Fruit fly (Drosophila melanogaster) whole organism, embryonic: ENCODE data around the gene CG15548.

ENCODE experiments used
- Asciz ChIP-seq: fragments of 200-800 bp; sonication (Bioruptor generic); optimal IDR thresholded peaks from 2 replicates; lab custom pipeline; 2017; ENCODE audit warnings: missing biosample characterization, mild to moderate bottlenecking, missing genetic modification characterization, missing genetic modification reagents
- Atf6 ChIP-seq: fragments of 200-800 bp; sonication (Bioruptor generic); IDR thresholded peaks from 2 replicates; pipeline ENCODE4 v1.3.6; 2022; ENCODE audit warnings: missing biosample characterization, missing genetic modification characterization
- CG10979 ChIP-seq: fragments of 200-800 bp; sonication (Bioruptor generic); optimal IDR thresholded peaks from 2 replicates; lab custom pipeline; 2018; ENCODE audit warnings: missing biosample characterization, mild to moderate bottlenecking, missing genetic modification characterization, moderate library complexity
- CG11504 ChIP-seq: fragments of 200-800 bp; sonication (Bioruptor generic); optimal IDR thresholded peaks from 3 replicates; lab custom pipeline; 2019; ENCODE audit warnings: missing biosample characterization, mild to moderate bottlenecking, missing genetic modification characterization, moderate library complexity
- CG11723 ChIP-seq: fragments of 200-800 bp; sonication (Bioruptor generic); optimal IDR thresholded peaks from 2 replicates; lab custom pipeline; 2017; ENCODE audit warnings: missing biosample characterization, mild to moderate bottlenecking, missing genetic modification characterization
- CG12071 ChIP-seq: fragments of 200-800 bp; sonication (Bioruptor generic); optimal IDR thresholded peaks from 3 replicates; lab custom pipeline; 2018; ENCODE audit warnings: missing biosample characterization, mild to moderate bottlenecking, missing genetic modification characterization
- CG15514 ChIP-seq: fragments of 200-800 bp; sonication (Bioruptor generic); optimal IDR thresholded peaks from 3 replicates; lab custom pipeline; 2017; ENCODE audit warnings: missing biosample characterization, missing genetic modification characterization, mild to moderate bottlenecking, moderate library complexity, missing genetic modification reagents
- CG1602 ChIP-seq: fragments of 200-800 bp; sonication (Bioruptor generic); optimal IDR thresholded peaks from 3 replicates; lab custom pipeline; 2016; ENCODE audit warnings: missing biosample characterization, missing genetic modification characterization
- CG17568 ChIP-seq: fragments of 200-800 bp; sonication (Bioruptor generic); optimal IDR thresholded peaks from 2 replicates; lab custom pipeline; 2018; ENCODE audit warnings: missing biosample characterization, mild to moderate bottlenecking, missing genetic modification characterization, moderate library complexity
- CG17802 ChIP-seq: fragments of 200-800 bp; sonication (Bioruptor generic); optimal IDR thresholded peaks from 2 replicates; lab custom pipeline; 2018; ENCODE audit warnings: missing biosample characterization, mild to moderate bottlenecking, missing genetic modification characterization, moderate library complexity
- CG2129 ChIP-seq: fragments of 200-800 bp; sonication (Bioruptor generic); IDR thresholded peaks from 2 replicates; pipeline ENCODE4 v1.3.6; 2022; ENCODE audit warnings: missing biosample characterization, missing genetic modification characterization; ENCODE audit not compliant: partially characterized antibody
- CG32532 ChIP-seq: fragments of 200-800 bp; sonication (Bioruptor generic); IDR thresholded peaks from 2 replicates; pipeline ENCODE4 v1.3.6; 2022; ENCODE audit warnings: missing biosample characterization, missing genetic modification characterization
- CG32767 ChIP-seq: fragments of 200-800 bp; sonication (Bioruptor generic); IDR thresholded peaks from 2 replicates; pipeline ENCODE4 v1.3.6; 2022; ENCODE audit warnings: missing biosample characterization, missing genetic modification characterization
- CG3726 ChIP-seq: fragments of 200-800 bp; sonication (Bioruptor generic); IDR thresholded peaks from 3 replicates; pipeline ENCODE4, ENCODE4 v1.3.6; 2022; ENCODE audit warnings: missing biosample characterization, missing genetic modification characterization
- CG3847 ChIP-seq: fragments of 200-800 bp; sonication (Bioruptor generic); IDR thresholded peaks from 2 replicates; pipeline ENCODE4 v1.3.6; 2022; ENCODE audit warnings: missing biosample characterization, missing genetic modification characterization
- CG4404 ChIP-seq: fragments of 200-800 bp; sonication (Bioruptor generic); IDR thresholded peaks from 2 replicates; pipeline ENCODE4 v1.3.6; 2022; ENCODE audit warnings: missing biosample characterization, missing genetic modification characterization
- CG7928 ChIP-seq: fragments of 200-800 bp; sonication (Bioruptor generic); optimal IDR thresholded peaks from 2 replicates; lab custom pipeline; 2017; ENCODE audit warnings: missing biosample characterization, mild to moderate bottlenecking, missing genetic modification characterization
- CG8089 ChIP-seq: fragments of 200-800 bp; sonication (Bioruptor generic); optimal IDR thresholded peaks from 3 replicates; lab custom pipeline; 2016; ENCODE audit warnings: missing biosample characterization, missing genetic modification characterization
- CG8478 ChIP-seq: fragments of >200 bp; optimal IDR thresholded peaks from 2 replicates; lab custom pipeline; 2018
- CG9797 ChIP-seq: fragments of 200-800 bp; sonication (Bioruptor generic); optimal IDR thresholded peaks from 3 replicates; lab custom pipeline; 2018; ENCODE audit warnings: missing biosample characterization, mild to moderate bottlenecking, missing genetic modification characterization
- Camta ChIP-seq: fragments of 200-800 bp; sonication (Bioruptor generic); optimal IDR thresholded peaks from 2 replicates; lab custom pipeline; 2016; ENCODE audit warnings: missing biosample characterization, missing genetic modification characterization
- CoRest ChIP-seq: fragments of 200-800 bp; sonication (Bioruptor generic); optimal IDR thresholded peaks from 3 replicates; lab custom pipeline; 2018; ENCODE audit warnings: missing biosample characterization, mild to moderate bottlenecking, missing genetic modification characterization, moderate library complexity
- GATAe ChIP-seq: fragments of 200-800 bp; sonication (Bioruptor generic); conservative IDR thresholded peaks from 2 replicates; pipeline ENCODE4 v1.3.6; 2022; ENCODE audit warnings: missing biosample characterization, missing genetic modification characterization
- HLH4C ChIP-seq: fragments of 200-800 bp; sonication (Bioruptor generic); IDR thresholded peaks from 3 replicates; pipeline ENCODE4 v1.3.6; 2022; ENCODE audit warnings: missing biosample characterization, missing genetic modification characterization; ENCODE audit not compliant: partially characterized antibody
- Hand ChIP-seq: fragments of 200-800 bp; sonication (Bioruptor generic); optimal IDR thresholded peaks from 2 replicates; lab custom pipeline; 2017; ENCODE audit warnings: mild to moderate bottlenecking, missing biosample characterization, missing genetic modification reagents, missing genetic modification characterization
- HmgZ ChIP-seq: fragments of 200-800 bp; sonication (Bioruptor generic); optimal IDR thresholded peaks from 2 replicates; lab custom pipeline; 2018; ENCODE audit warnings: missing biosample characterization, mild to moderate bottlenecking, missing genetic modification characterization
- Hmx ChIP-seq: fragments of 200-800 bp; sonication (Bioruptor generic); optimal IDR thresholded peaks from 2 replicates; lab custom pipeline; 2016; ENCODE audit warnings: missing biosample characterization, missing genetic modification characterization
- Hr39 ChIP-seq: fragments of >200 bp; optimal IDR thresholded peaks from 2 replicates; lab custom pipeline; 2017
- Jarid2 ChIP-seq: fragments of 200-800 bp; sonication (Bioruptor generic); optimal IDR thresholded peaks from 3 replicates; lab custom pipeline; 2017; ENCODE audit warnings: mild to moderate bottlenecking, missing biosample characterization, missing genetic modification reagents, missing genetic modification characterization
- Lim3 ChIP-seq: fragments of 200-800 bp; sonication (Bioruptor generic); IDR thresholded peaks from 2 replicates; pipeline ENCODE4 v1.3.6; 2022; ENCODE audit warnings: missing biosample characterization, missing genetic modification characterization
- MTF-1 ChIP-seq: fragments of 200-800 bp; sonication (Bioruptor generic); optimal IDR thresholded peaks from 2 replicates; lab custom pipeline; 2018; ENCODE audit warnings: missing biosample characterization, mild to moderate bottlenecking, missing genetic modification characterization, borderline replicate concordance
- NFAT ChIP-seq: fragments of 200-800 bp; sonication (Bioruptor generic); IDR thresholded peaks from 2 replicates; pipeline ENCODE4 v1.3.6; 2022; ENCODE audit warnings: missing biosample characterization, missing genetic modification characterization
- PHDP ChIP-seq: fragments of 200-800 bp; sonication (Bioruptor generic); optimal IDR thresholded peaks from 3 replicates; lab custom pipeline; 2018; ENCODE audit warnings: missing biosample characterization, mild to moderate bottlenecking, missing genetic modification characterization, moderate library complexity
- Side ChIP-seq: fragments of 200-800 bp; sonication (Bioruptor generic); optimal IDR thresholded peaks from 2 replicates; lab custom pipeline; 2016; ENCODE audit warnings: missing biosample characterization, missing genetic modification characterization
- Sry-δ ChIP-seq: fragments of 200-800 bp; sonication (Bioruptor generic); optimal IDR thresholded peaks from 2 replicates; lab custom pipeline; 2016; ENCODE audit warnings: missing biosample characterization, missing genetic modification characterization
- Tbp ChIP-seq: fragments of >200 bp; optimal IDR thresholded peaks from 2 replicates; lab custom pipeline; 2018; ENCODE audit warnings: missing biosample characterization, missing genetic modification characterization
- YL-1 ChIP-seq: fragments of 200-800 bp; sonication (Bioruptor generic); optimal IDR thresholded peaks from 3 replicates; lab custom pipeline; 2017; ENCODE audit warnings: missing biosample characterization, mild to moderate bottlenecking, missing genetic modification characterization
- abd-A ChIP-seq: fragments of 200-800 bp; sonication (Bioruptor generic); optimal IDR thresholded peaks from 3 replicates; lab custom pipeline; 2019; ENCODE audit warnings: missing biosample characterization, mild to moderate bottlenecking, missing genetic modification characterization, moderate library complexity
- ac ChIP-seq: fragments of 200-800 bp; sonication (Bioruptor generic); optimal IDR thresholded peaks from 3 replicates; lab custom pipeline; 2017; ENCODE audit warnings: missing biosample characterization, mild to moderate bottlenecking, missing genetic modification characterization
- br ChIP-seq: fragments of >200 bp; optimal IDR thresholded peaks from 2 replicates; lab custom pipeline; 2017
- chif ChIP-seq, 2 experiments: fragments of 200-800 bp; sonication (Bioruptor generic); optimal IDR thresholded peaks; 3 replicates each; lab custom pipeline; 2016; ENCODE audit warnings: missing biosample characterization in 2 of 2, missing genetic modification characterization in 2 of 2
- dmrt11E ChIP-seq: fragments of 200-800 bp; sonication (Bioruptor generic); optimal IDR thresholded peaks from 3 replicates; lab custom pipeline; 2018; ENCODE audit warnings: missing biosample characterization, mild to moderate bottlenecking, missing genetic modification characterization, moderate library complexity
- gsb-n ChIP-seq: fragments of 200-800 bp; sonication (Bioruptor generic); optimal IDR thresholded peaks from 3 replicates; lab custom pipeline; 2018; ENCODE audit warnings: missing biosample characterization, mild to moderate bottlenecking, missing genetic modification characterization
- hth ChIP-seq: fragments of >200 bp; optimal IDR thresholded peaks from 2 replicates; lab custom pipeline; 2017; ENCODE audit warnings: inconsistent platforms
- row ChIP-seq: fragments of 200-800 bp; sonication (Bioruptor generic); IDR thresholded peaks from 3 replicates; pipeline ENCODE4 v1.3.6; 2022; ENCODE audit warnings: missing biosample characterization, missing genetic modification characterization
- salm ChIP-seq: fragments of 200-800 bp; sonication (Bioruptor generic); optimal IDR thresholded peaks from 2 replicates; lab custom pipeline; 2018; ENCODE audit warnings: missing biosample characterization, mild to moderate bottlenecking, missing genetic modification characterization
- scrt ChIP-seq: fragments of 200-800 bp; sonication (Bioruptor generic); optimal IDR thresholded peaks from 2 replicates; lab custom pipeline; 2018; ENCODE audit warnings: missing biosample characterization, mild to moderate bottlenecking, missing genetic modification characterization, moderate library complexity
- sens ChIP-seq: fragments of 200-800 bp; sonication (Bioruptor generic); peaks from one replicate; lab custom pipeline; 2016; ENCODE audit warnings: missing biosample characterization, missing genetic modification characterization
- sug ChIP-seq: fragments of 200-800 bp; optimal IDR thresholded peaks from 2 replicates; lab custom pipeline; 2019; ENCODE audit warnings: missing biosample characterization, mild to moderate bottlenecking, missing genetic modification characterization, moderate library complexity
- trh ChIP-seq: fragments of 200-800 bp; sonication (Bioruptor generic); optimal IDR thresholded peaks from 2 replicates; lab custom pipeline; 2016; ENCODE audit warnings: missing biosample characterization, missing genetic modification characterization
- twi ChIP-seq: fragments of 200-800 bp; optimal IDR thresholded peaks from 2 replicates; lab custom pipeline; 2019; ENCODE audit warnings: missing biosample characterization, mild to moderate bottlenecking, missing genetic modification characterization, moderate library complexity
- unpg ChIP-seq: fragments of 200-800 bp; sonication (Bioruptor generic); optimal IDR thresholded peaks from 3 replicates; lab custom pipeline; 2018; ENCODE audit warnings: missing biosample characterization, mild to moderate bottlenecking, missing genetic modification characterization, moderate library complexity

Gene CG15548

dm6 chr3R:30915235-30915634 lies 44.3 kb upstream of the CG15548 start (continued):
- TF ChIP-seq MTF-1 (GFP tag; lab: Kevin White, UChicago) (no peak), HLH4C (GFP tag; lab: Robert Waterston, UW) (no peak), scrt (GFP tag; lab: Kevin White, UChicago) (no peak), CG12071 (GFP tag; lab: Kevin White, UChicago) (peak; percentile 2), gsb-n (no peak), chif (GFP tag; optimal IDR thresholded peaks at IDR 0.05; lab: Kevin White, UChicago) (no peak), CG8478 (lab: Kevin White, UChicago) (no peak), CG32532 (GFP tag; lab: Robert Waterston, UW) (no peak), hth (lab: Kevin White, UChicago) (no peak), CG32767 (GFP tag; lab: Robert Waterston, UW) (no peak), Jarid2 (GFP tag; lab: Kevin White, UChicago) (peak; percentile 17), Sry-δ (GFP tag; lab: Kevin White, UChicago) (no peak), br (no peak), CG17802 (tag; lab: Kevin White, UChicago) (no peak), CG2129 (no peak), GATAe (GFP tag; lab: Robert Waterston, UW) (peak; percentile 98), sens (GFP tag; lab: Kevin White, UChicago) (peak; percentile 65), Camta (GFP tag; lab: Kevin White, UChicago) (no peak), CG8089 (GFP tag; lab: Kevin White, UChicago) (no peak), sug (tag; lab: Kevin White, UChicago) (peak; percentile 69), Lim3 (GFP tag; lab: Robert Waterston, UW) (no peak), PHDP (tag; lab: Kevin White, UChicago) (peak; percentile 12), row (no peak), NFAT (GFP tag; lab: Robert Waterston, UW) (0 out of 2 replicates have a peak, but pooled peaks have one; percentile 6), CG10979 (no peak), abd-A (tag; lab: Kevin White, UChicago) (no peak)
- TF ChIP-seq, all 482 proteins: peak for 20

dm6 chr3R:30916024-30916423 lies 43.5 kb upstream of the CG15548 start:
- peak; percentile 55 for TF ChIP-seq Hr39 (lab: Kevin White, UChicago)
- TF ChIP-seq Tbp: no peak
- no peak for TF ChIP-seq Atf6
- 0 out of 2 replicates have a peak, but pooled peaks have one; percentile 4 for TF ChIP-seq CG3847 (GFP tag; lab: Robert Waterston, UW)
- no peak for TF ChIP-seq Side (GFP tag; lab: Kevin White, UChicago)
- TF ChIP-seq dmrt11E (tag; lab: Kevin White, UChicago): no peak
- no peak for TF ChIP-seq CG15514 (GFP tag; lab: Kevin White, UChicago)
- 0 out of 2 replicates have a peak, but pooled peaks have one; percentile 10 for TF ChIP-seq CG4404
- no peak for TF ChIP-seq CG9797
- no peak for TF ChIP-seq HmgZ (tag; lab: Kevin White, UChicago)
- TF ChIP-seq Hmx (GFP tag; lab: Kevin White, UChicago): no peak
- TF ChIP-seq CG3726 (GFP tag; lab: Robert Waterston, UW): 0 out of 3 replicates have a peak, but pooled peaks have one; percentile 22
- no peak for TF ChIP-seq CG7928 (GFP tag; lab: Kevin White, UChicago)
- TF ChIP-seq CG1602 (GFP tag; lab: Kevin White, UChicago): no peak
- TF ChIP-seq, all 482 proteins: peak for 4

- TF ChIP-seq Hand (GFP tag; lab: Kevin White, UChicago) (no peak), Asciz (GFP tag; lab: Kevin White, UChicago) (peak; percentile 51), ac (GFP tag; lab: Kevin White, UChicago) (peak; percentile 68), salm (peak; percentile 2), CG11723 (GFP tag; lab: Kevin White, UChicago) (peak; percentile 3), CoRest (tag; lab: Kevin White, UChicago) (peak; percentile 21), YL-1 (GFP tag; lab: Kevin White, UChicago) (no peak), PHDP (tag; lab: Kevin White, UChicago) (peak; percentile 20), CG11504 (tag; lab: Kevin White, UChicago) (peak; percentile 0), twi (peak; percentile 38), CG17568 (GFP tag; lab: Kevin White, UChicago) (peak; percentile 47), unpg (GFP tag; lab: Kevin White, UChicago) (peak; percentile 37), trh (no peak)
Observed at dm6 chr3R:30918872-30919271, 40.6 kb upstream of the CG15548 start.
